Worm (Caenorhabditis elegans) whole organism, early embryonic: ENCODE data around the gene col-114.
"Not testable (repeated sequence)": the region's sequence is repeated elsewhere in the genome, so short reads cannot be mapped to it uniquely, and the experiment has no call there.

Experiments
- B0310.2 ChIP-seq: sonication (generic microtip); optimal IDR thresholded peaks from 2 replicates; lab custom pipeline; 2016; ENCODE audit warnings: mild to moderate bottlenecking, missing genetic modification characterization, missing compliant biosample characterization
- F13C5.2 ChIP-seq: sonication (generic microtip); optimal IDR thresholded peaks from 2 replicates; lab custom pipeline; 2017; ENCODE audit warnings: mild to moderate bottlenecking, missing genetic modification characterization, inconsistent platforms, missing compliant biosample characterization
- aly-1 ChIP-seq: sonication (generic microtip); optimal IDR thresholded peaks from 2 replicates; lab custom pipeline; 2016; ENCODE audit warnings: missing genetic modification characterization, missing compliant biosample characterization
- ama-1 ChIP-seq: fragments of 150-350 bp; optimal IDR thresholded peaks from 2 replicates; lab custom pipeline; 2014
- ceh-13 ChIP-seq: fragments of 200-800 bp; sonication (Bioruptor generic); optimal IDR thresholded peaks from 2 replicates; lab custom pipeline; 2018; ENCODE audit warnings: mild to moderate bottlenecking, missing genetic modification characterization, missing compliant biosample characterization
- ceh-36 ChIP-seq: sonication (generic microtip); optimal IDR thresholded peaks from 2 replicates; lab custom pipeline; 2016; ENCODE audit warnings: missing genetic modification characterization, inconsistent platforms, missing compliant biosample characterization
- ets-7 ChIP-seq: sonication (generic microtip); optimal IDR thresholded peaks from 2 replicates; lab custom pipeline; 2016; ENCODE audit warnings: missing genotype, missing genetic modification characterization, missing compliant biosample characterization
- flt-1 ChIP-seq: fragments of 200-800 bp; sonication (Bioruptor generic); IDR thresholded peaks from 2 replicates; pipeline ENCODE4 v1.3.6; 2022; ENCODE audit warnings: missing genetic modification characterization, missing compliant biosample characterization
- hmbx-1 ChIP-seq: sonication (generic microtip); optimal IDR thresholded peaks from 2 replicates; lab custom pipeline; 2016; ENCODE audit warnings: mild to moderate bottlenecking, missing genetic modification characterization, missing compliant biosample characterization
- hmg-4 ChIP-seq: fragments of 200-800 bp; sonication (Bioruptor generic); optimal IDR thresholded peaks from 2 replicates; lab custom pipeline; 2018; ENCODE audit warnings: mild to moderate bottlenecking, missing genetic modification characterization, missing compliant biosample characterization
- hnd-1 ChIP-seq: sonication (generic microtip); optimal IDR thresholded peaks from 2 replicates; lab custom pipeline; 2016; ENCODE audit warnings: missing genetic modification characterization, missing compliant biosample characterization
- pes-1 ChIP-seq: fragments of 200-800 bp; sonication (Bioruptor generic); IDR thresholded peaks from 2 replicates; pipeline ENCODE4 v1.3.6; 2022; ENCODE audit warnings: missing genetic modification reagents, missing genetic modification characterization, missing compliant biosample characterization
- scrt-1 ChIP-seq: fragments of 200-800 bp; sonication (Bioruptor generic); IDR thresholded peaks from 2 replicates; pipeline ENCODE4 v1.3.6; 2022; ENCODE audit warnings: missing genetic modification characterization, missing compliant biosample characterization
- sea-1 ChIP-seq: fragments of 200-800 bp; sonication (Bioruptor generic); conservative IDR thresholded peaks from 2 replicates; pipeline ENCODE4 v1.3.6; 2022; ENCODE audit warnings: missing genetic modification characterization, missing compliant biosample characterization
- tbx-11 ChIP-seq: fragments of 200-800 bp; sonication (Bioruptor generic); IDR thresholded peaks from 2 replicates; pipeline ENCODE4 v1.3.6; 2022; ENCODE audit warnings: missing genetic modification characterization, missing compliant biosample characterization
- tbx-37 ChIP-seq: fragments of 200-800 bp; sonication (Bioruptor generic); conservative IDR thresholded peaks from 2 replicates; pipeline ENCODE4 v1.3.6; 2022; ENCODE audit warnings: missing genetic modification reagents, missing genetic modification characterization, missing compliant biosample characterization
- tra-4 ChIP-seq: sonication (generic microtip); optimal IDR thresholded peaks from 2 replicates; lab custom pipeline; 2017; ENCODE audit warnings: missing genetic modification characterization, missing compliant biosample characterization

The col-114 gene

ce11 chrIV:7250158-7250557 is 3.7 kb upstream of the col-114 start, which contains the start of gene D2024.18:
Gene D2024.18, plus strand, starts transcription at chrIV:7250458.
- no peak for TF ChIP-seq sea-1 (GFP tag; lab: Robert Waterston, UW)
- TF ChIP-seq B0310.2 (tag; lab: Kevin White, UChicago), result no peak
- no peak for TF ChIP-seq aly-1 (tag; lab: Kevin White, UChicago)
- no peak for TF ChIP-seq hmg-4 (GFP tag; lab: Kevin White, UChicago)
- no peak for TF ChIP-seq F13C5.2 (tag; lab: Kevin White, UChicago)
- no peak for TF ChIP-seq hmbx-1 (tag; lab: Kevin White, UChicago)
- no peak for TF ChIP-seq hnd-1
- TF ChIP-seq tbx-37 (GFP tag; lab: Robert Waterston, UW), result no peak
- TF ChIP-seq ceh-13 (GFP tag; lab: Kevin White, UChicago), result no peak
- TF ChIP-seq ama-1, result no peak
- no peak for TF ChIP-seq ceh-36 (tag; lab: Kevin White, UChicago)

ce11 chrIV:7247243-7247642 is 790 bp upstream of the col-114 start, which contains the start of gene D2024.1:
Gene D2024.1, plus strand, starts transcription at chrIV:7247543.
- TF ChIP-seq F13C5.2 (tag; lab: Kevin White, UChicago); B0310.2 (tag; lab: Kevin White, UChicago); scrt-1 (GFP tag; lab: Robert Waterston, UW): not testable (repeated sequence)

- no peak for TF ChIP-seq sea-1 (GFP tag; lab: Robert Waterston, UW)
- TF ChIP-seq ets-7 (tag; lab: Kevin White, UChicago), result no peak
- no peak for TF ChIP-seq hnd-1
- no peak for TF ChIP-seq ama-1
- no peak for TF ChIP-seq aly-1 (tag; lab: Kevin White, UChicago)
- TF ChIP-seq hmbx-1 (tag; lab: Kevin White, UChicago), result no peak
- TF ChIP-seq ceh-36 (tag; lab: Kevin White, UChicago), result no peak
- TF ChIP-seq scrt-1 (GFP tag; lab: Robert Waterston, UW), result no peak
Observed at ce11 chrIV:7245592-7245991, 861 bp downstream of the col-114 start.

ce11 chrIV:7243913-7244312 is 2.5 kb downstream of the col-114 start, which contains the start of gene afmd-1:
Gene afmd-1, plus strand, starts transcription at chrIV:7244228.
- TF ChIP-seq flt-1 (no peak), B0310.2 (tag; lab: Kevin White, UChicago) (no peak), tbx-37 (GFP tag; lab: Robert Waterston, UW) (no peak), F13C5.2 (tag; lab: Kevin White, UChicago) (no peak), sea-1 (GFP tag; lab: Robert Waterston, UW) (no peak), aly-1 (tag; lab: Kevin White, UChicago) (no peak), ceh-13 (GFP tag; lab: Kevin White, UChicago) (no peak), hmg-4 (GFP tag; lab: Kevin White, UChicago) (no peak), ama-1 (no peak), hnd-1 (no peak), scrt-1 (GFP tag; lab: Robert Waterston, UW) (no peak), pes-1 (GFP tag; lab: Robert Waterston, UW) (no peak), hmbx-1 (tag; lab: Kevin White, UChicago) (no peak), ets-7 (tag; lab: Kevin White, UChicago) (no peak), tbx-11 (GFP tag; lab: Robert Waterston, UW) (no peak), tra-4 (no peak), ceh-36 (tag; lab: Kevin White, UChicago) (no peak)

ce11 chrIV:7242220-7242789 is 4.1 kb downstream of the col-114 start, which contains the start of gene gstk-2:
Gene gstk-2, minus strand, starts transcription at chrIV:7242270.
- TF ChIP-seq tra-4 (no peak), pes-1 (GFP tag; lab: Robert Waterston, UW) (no peak), sea-1 (GFP tag; lab: Robert Waterston, UW) (no peak), scrt-1 (GFP tag; lab: Robert Waterston, UW) (no peak), tbx-11 (GFP tag; lab: Robert Waterston, UW) (no peak), aly-1 (tag; lab: Kevin White, UChicago) (no peak)

ce11 chrIV:7240564-7240963 is 5.9 kb downstream of the col-114 start:
- TF ChIP-seq ama-1 (no peak), pes-1 (GFP tag; lab: Robert Waterston, UW) (peak; percentile 38; the same call in 1 of the 2 replicates)

- TF ChIP-seq ceh-13 (GFP tag; lab: Kevin White, UChicago), result no peak
- no peak for TF ChIP-seq scrt-1 (GFP tag; lab: Robert Waterston, UW)
- no peak for TF ChIP-seq flt-1
- no peak for TF ChIP-seq hmbx-1 (tag; lab: Kevin White, UChicago)
- no peak for TF ChIP-seq sea-1 (GFP tag; lab: Robert Waterston, UW)
- no peak for TF ChIP-seq ceh-36 (tag; lab: Kevin White, UChicago)
- TF ChIP-seq B0310.2 (tag; lab: Kevin White, UChicago), result no peak
- TF ChIP-seq tbx-11 (GFP tag; lab: Robert Waterston, UW), result no peak
- TF ChIP-seq ets-7 (tag; lab: Kevin White, UChicago), result no peak
- TF ChIP-seq tra-4, result no peak
- TF ChIP-seq tbx-37 (GFP tag; lab: Robert Waterston, UW), result no peak
- TF ChIP-seq ama-1, result no peak
Observed at ce11 chrIV:7237668-7238214, 8.7 kb downstream of the col-114 start, which contains the start of gene elo-3. Gene elo-3, plus strand, starts transcription at chrIV:7237718.
